Worm (Caenorhabditis elegans): ENCODE measurements around the gene dhs-19.

DNA sequence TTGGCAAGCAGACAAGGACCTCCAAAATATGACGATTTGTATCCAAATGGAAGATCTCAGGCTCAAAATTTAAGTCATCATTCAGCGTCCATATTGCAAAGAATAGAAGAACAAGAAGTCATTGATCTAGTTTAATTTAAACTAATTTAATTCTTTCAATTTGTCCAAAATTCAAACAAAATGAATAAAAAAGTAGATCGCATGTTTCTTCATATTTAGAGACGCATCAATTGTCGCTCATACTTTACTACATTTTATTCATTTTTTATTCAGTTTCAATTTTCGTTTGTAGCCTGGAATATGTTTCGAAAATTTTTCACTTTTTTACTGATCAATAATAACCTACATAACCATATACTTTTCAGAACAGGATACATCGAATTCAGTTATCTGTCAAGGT is 2.2 kb upstream of the dhs-19 start, which contains the start of gene T11F9.21:
- TF ChIP-seq egl-27 (tag; optimal IDR thresholded peaks at IDR 0.05) (no peak), skn-1 (tag; optimal IDR thresholded peaks at IDR 0.05) (no peak), nhr-77 (tag; optimal IDR thresholded peaks at IDR 0.05) (no peak), nhr-12 (tag; optimal IDR thresholded peaks at IDR 0.05) (no peak), fkh-2 (tag; optimal IDR thresholded peaks at IDR 0.05) (no peak), ztf-11 (tag; optimal IDR thresholded peaks at IDR 0.05) (no peak), elt-1 (tag; optimal IDR thresholded peaks at IDR 0.05) (no peak), unc-39 (tag; optimal IDR thresholded peaks at IDR 0.05) (no peak), nhr-11 (tag; optimal IDR thresholded peaks at IDR 0.05) (no peak), nhr-76 (tag; optimal IDR thresholded peaks at IDR 0.05) (no peak), mdl-1 (tag; optimal IDR thresholded peaks at IDR 0.05) (no peak), unc-62 (GFP tag; optimal IDR thresholded peaks at IDR 0.05) (no peak)
